Worm (Caenorhabditis elegans): ENCODE data around the gene cal-1.
A peak's percentile ranks its signal among the peaks of the same experiment; 100 is the strongest.

cal-1 gene

DNA sequence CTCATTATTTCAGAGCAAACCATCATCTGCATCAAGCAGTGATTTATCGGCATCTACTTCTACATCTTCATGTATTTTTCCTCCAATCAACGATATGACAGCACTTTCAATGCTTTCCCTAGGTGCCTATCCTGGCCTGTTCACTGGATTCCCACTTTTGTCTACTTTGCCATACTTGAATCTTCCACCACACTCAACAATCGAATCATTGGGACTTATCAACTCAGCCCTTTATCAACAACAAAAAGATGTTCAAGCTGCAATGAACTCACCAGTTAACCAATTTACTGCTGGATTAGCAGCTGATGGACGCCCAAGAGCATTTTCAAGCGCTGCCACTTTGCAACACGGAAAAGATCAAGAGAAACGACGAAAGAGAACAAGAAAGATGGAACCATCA, 24.2 kb upstream of the cal-1 start:
- TF ChIP-seq nhr-77 (tag; optimal IDR thresholded peaks at IDR 0.05) (no peak), elt-3 (tag; optimal IDR thresholded peaks at IDR 0.05) (no peak), nhr-43 (tag; optimal IDR thresholded peaks at IDR 0.05; ENCODE audit: poor library complexity, severe bottlenecking) (no peak), ceh-16 (tag; optimal IDR thresholded peaks at IDR 0.05) (no peak), ceh-9 (tag; optimal IDR thresholded peaks at IDR 0.05) (no peak), nhr-76 (tag; optimal IDR thresholded peaks at IDR 0.05) (no peak), tbx-2 (tag; optimal IDR thresholded peaks at IDR 0.05) (no peak), jun-1 (tag; optimal IDR thresholded peaks at IDR 0.05) (no peak), egl-5 (tag; optimal IDR thresholded peaks at IDR 0.05) (no peak), lin-39 (tag; optimal IDR thresholded peaks at IDR 0.05) (no peak), snpc-4 (tag; optimal IDR thresholded peaks at IDR 0.05) (no peak), nhr-12 (tag; optimal IDR thresholded peaks at IDR 0.05) (no peak), elt-1 (tag; optimal IDR thresholded peaks at IDR 0.05) (no peak), nhr-237 (tag; optimal IDR thresholded peaks at IDR 0.05) (no peak), ZK546.5 (tag; optimal IDR thresholded peaks at IDR 0.05) (no peak), elt-2 (tag; optimal IDR thresholded peaks at IDR 0.05) (no peak)

DNA sequence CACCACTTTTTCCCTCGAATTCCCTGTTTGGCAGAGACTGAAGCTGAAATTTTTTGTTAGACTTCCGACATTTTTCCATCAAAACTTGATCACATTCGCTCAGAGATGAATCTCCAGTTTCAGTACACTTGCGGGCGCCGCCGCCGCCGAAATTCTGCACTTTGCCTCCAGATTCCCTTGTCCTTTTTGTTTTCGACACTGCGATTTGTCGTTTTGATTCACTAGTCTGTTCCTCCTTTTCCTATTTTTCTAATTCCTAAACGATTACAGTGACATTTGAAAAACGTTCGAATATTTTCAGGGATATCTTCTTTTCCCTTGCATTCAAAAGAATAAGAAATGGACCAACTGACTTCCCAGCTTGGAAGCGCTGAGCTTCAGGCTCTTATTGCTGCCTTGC, 23.7 kb upstream of the cal-1 start, which contains the start of gene F45D3.2:
F45D3.2 (plus strand) TSS at position 301 of the 400 bp plus-strand sequence.
- no peak for TF ChIP-seq nhr-28 (tag; optimal IDR thresholded peaks at IDR 0.05)
- TF ChIP-seq jun-1 (tag; optimal IDR thresholded peaks at IDR 0.05) = no peak
- no peak for TF ChIP-seq eor-1 (tag; optimal IDR thresholded peaks at IDR 0.05)
- no peak for TF ChIP-seq elt-1 (tag; optimal IDR thresholded peaks at IDR 0.05)
- no peak for TF ChIP-seq ztf-4 (tag; optimal IDR thresholded peaks at IDR 0.05)
- no peak for TF ChIP-seq daf-12 (tag; optimal IDR thresholded peaks at IDR 0.05)

DNA sequence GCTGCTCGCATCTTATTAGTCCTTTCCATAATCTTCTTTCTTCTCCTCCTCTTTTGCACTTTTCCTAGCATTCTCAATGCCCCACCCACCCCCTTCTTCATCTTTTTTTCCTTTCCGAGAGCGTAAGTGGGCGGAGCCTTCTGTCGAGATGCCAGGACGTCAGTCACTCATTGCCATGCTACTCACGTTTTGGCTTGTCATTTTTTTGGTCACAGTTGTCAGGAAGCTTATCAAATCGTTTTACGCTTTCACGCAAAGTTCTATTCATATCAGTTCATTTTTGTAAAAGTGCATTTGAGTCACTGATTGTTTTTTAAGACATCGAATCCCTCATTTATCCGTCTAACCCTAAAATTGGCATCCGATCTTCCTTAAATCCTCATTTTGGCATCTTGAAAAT, 23.0 kb upstream of the cal-1 start:
- TF ChIP-seq unc-39 (tag; optimal IDR thresholded peaks at IDR 0.05) (no peak), elt-3 (tag; optimal IDR thresholded peaks at IDR 0.05) (no peak), nhr-77 (tag; optimal IDR thresholded peaks at IDR 0.05) (no peak), elt-1 (tag; optimal IDR thresholded peaks at IDR 0.05) (no peak), nhr-28 (tag; optimal IDR thresholded peaks at IDR 0.05) (no peak), fkh-2 (tag; optimal IDR thresholded peaks at IDR 0.05) (no peak), nhr-237 (tag; optimal IDR thresholded peaks at IDR 0.05) (no peak), nhr-11 (tag; optimal IDR thresholded peaks at IDR 0.05) (no peak), pha-4 (tag; optimal IDR thresholded peaks at IDR 0.05) (no peak), snpc-4 (tag; optimal IDR thresholded peaks at IDR 0.05) (no peak), ceh-16 (tag; optimal IDR thresholded peaks at IDR 0.05) (no peak), fkh-10 (GFP tag; optimal IDR thresholded peaks at IDR 0.05) (no peak), hmg-11 (tag; optimal IDR thresholded peaks at IDR 0.05) (no peak), ZK546.5 (tag; optimal IDR thresholded peaks at IDR 0.05) (no peak), lsy-12 (tag; optimal IDR thresholded peaks at IDR 0.05) (no peak), pqm-1 (tag; optimal IDR thresholded peaks at IDR 0.05) (no peak), eor-1 (tag; optimal IDR thresholded peaks at IDR 0.05) (no peak), nhr-67 (tag; optimal IDR thresholded peaks at IDR 0.05) (no peak), egl-5 (tag; optimal IDR thresholded peaks at IDR 0.05) (no peak), nfya-1 (tag; optimal IDR thresholded peaks at IDR 0.05; ENCODE audit: insufficient read depth) (peak; percentile 45), ztf-11 (tag; optimal IDR thresholded peaks at IDR 0.05) (no peak), lin-15B (tag; optimal IDR thresholded peaks at IDR 0.05) (no peak), aly-2 (tag; optimal IDR thresholded peaks at IDR 0.05) (no peak), skn-1 (tag; optimal IDR thresholded peaks at IDR 0.05) (no peak), unc-62 (GFP tag; optimal IDR thresholded peaks at IDR 0.05) (peak; percentile 88), nhr-12 (tag; optimal IDR thresholded peaks at IDR 0.05) (no peak), ceh-9 (tag; optimal IDR thresholded peaks at IDR 0.05) (no peak), ceh-82 (tag; optimal IDR thresholded peaks at IDR 0.05) (no peak), daf-12 (tag; optimal IDR thresholded peaks at IDR 0.05) (peak; percentile 37), ama-1 (optimal IDR thresholded peaks at IDR 0.05) (no peak), ztf-4 (tag; optimal IDR thresholded peaks at IDR 0.05) (no peak), zag-1 (tag; optimal IDR thresholded peaks at IDR 0.05) (no peak), nhr-76 (tag; optimal IDR thresholded peaks at IDR 0.05) (no peak), sea-2 (GFP tag; optimal IDR thresholded peaks at IDR 0.05) (no peak), R02D3.7 (tag; optimal IDR thresholded peaks at IDR 0.05) (no peak), tbx-2 (tag; optimal IDR thresholded peaks at IDR 0.05) (no peak), elt-2 (tag; optimal IDR thresholded peaks at IDR 0.05) (peak; percentile 5), fos-1 (tag; optimal IDR thresholded peaks at IDR 0.05) (no peak), nhr-23 (tag; optimal IDR thresholded peaks at IDR 0.05) (peak; percentile 25), mdl-1 (tag; optimal IDR thresholded peaks at IDR 0.05) (no peak)

All from whole organism, L3 larva.